Worm (Caenorhabditis elegans) whole organism, L1 larva: ENCODE measurements around the gene F19C7.2.

Experiments
- ama-1 ChIP-seq: fragments of 150-350 bp; optimal IDR thresholded peaks from 2 replicates; lab custom pipeline; 2014
- egl-27 ChIP-seq, 2 experiments: fragments of 150-350 bp in 1 of 2; sonication (generic microtip); optimal IDR thresholded peaks; 3 replicates each; lab custom pipeline; 2017 to 2018; ENCODE audit warnings: missing biosample characterization in 2 of 2, missing genetic modification characterization in 2 of 2, missing genetic modification reagents in 2 of 2
- fos-1 ChIP-seq: fragments of 150-350 bp; optimal IDR thresholded peaks from 2 replicates; lab custom pipeline; 2014; ENCODE audit warnings: missing biosample characterization, missing genetic modification characterization
- lsy-2 ChIP-seq, 2 experiments: fragments of 150-350 bp; optimal IDR thresholded peaks; 2 replicates each; lab custom pipeline; 2014; ENCODE audit warnings: missing biosample characterization in 2 of 2, missing genetic modification characterization in 2 of 2
- nhr-11 ChIP-seq: fragments of 150-350 bp; optimal IDR thresholded peaks from 2 replicates; lab custom pipeline; 2014; ENCODE audit warnings: missing biosample characterization, missing genetic modification characterization
- nhr-28 ChIP-seq: fragments of 150-350 bp; optimal IDR thresholded peaks from 2 replicates; lab custom pipeline; 2014; ENCODE audit warnings: missing biosample characterization, missing genetic modification characterization
- snpc-4 ChIP-seq: fragments of 150-350 bp; optimal IDR thresholded peaks from 2 replicates; lab custom pipeline; 2014; ENCODE audit warnings: missing biosample characterization, missing genetic modification characterization
- unc-62 ChIP-seq: fragments of 150-350 bp; optimal IDR thresholded peaks from 2 replicates; lab custom pipeline; 2014; ENCODE audit warnings: missing biosample characterization, missing genetic modification reagents, missing genetic modification characterization

ce11 chrIV:4588408-4588807 is 11.3 kb upstream of the F19C7.2 start:
- TF ChIP-seq nhr-11, result no peak
- no peak for TF ChIP-seq egl-27 (tag; optimal IDR thresholded peaks at IDR 0.05; lab: Kevin White, UChicago)
- TF ChIP-seq fos-1, result no peak
- no peak for TF ChIP-seq nhr-28
- TF ChIP-seq lsy-2 (tag; optimal IDR thresholded peaks at IDR 0.05; lab: Kevin White, UChicago), result no peak
- no peak for TF ChIP-seq ama-1 (lab: Kevin White, UChicago)
- TF ChIP-seq snpc-4 (tag; lab: Kevin White, UChicago), result no peak
- no peak for TF ChIP-seq unc-62 (GFP tag; lab: Kevin White, UChicago)
